Fruit fly (Drosophila melanogaster) whole organism, embryonic: ENCODE measurements around the gene CG43251.

Source experiments
- B-H2 ChIP-seq: fragments of 200-800 bp; sonication (Bioruptor generic); optimal IDR thresholded peaks from 2 replicates; lab custom pipeline; 2018; ENCODE audit warnings: missing biosample characterization, mild to moderate bottlenecking, missing genetic modification characterization
- BEAF-32 ChIP-seq: fragments of 200-800 bp; sonication (Bioruptor generic); optimal IDR thresholded peaks from 3 replicates; lab custom pipeline; 2017; ENCODE audit warnings: missing biosample characterization, missing genetic modification characterization, mild to moderate bottlenecking, moderate library complexity, missing genetic modification reagents
- BtbVII ChIP-seq: fragments of 200-800 bp; sonication (Bioruptor generic); optimal IDR thresholded peaks from 3 replicates; lab custom pipeline; 2017; ENCODE audit warnings: missing biosample characterization, mild to moderate bottlenecking, missing genetic modification characterization
- CG1024 ChIP-seq: fragments of 200-800 bp; sonication (Bioruptor generic); IDR thresholded peaks from 2 replicates; pipeline ENCODE4 v1.3.6; 2022; ENCODE audit warnings: missing biosample characterization, missing genetic modification characterization
- CG13424 ChIP-seq: fragments of 200-800 bp; sonication (Bioruptor generic); optimal IDR thresholded peaks from 2 replicates; lab custom pipeline; 2019; ENCODE audit warnings: missing biosample characterization, mild to moderate bottlenecking, missing genetic modification characterization, moderate library complexity
- CG13894 ChIP-seq: fragments of 200-800 bp; sonication (Bioruptor generic); optimal IDR thresholded peaks from 3 replicates; lab custom pipeline; 2018; ENCODE audit warnings: missing biosample characterization, mild to moderate bottlenecking, missing genetic modification characterization, moderate library complexity
- CG14014 ChIP-seq: fragments of 200-800 bp; sonication (Bioruptor generic); IDR thresholded peaks from 2 replicates; pipeline ENCODE4 v1.3.6; 2022; ENCODE audit warnings: missing biosample characterization, missing genetic modification characterization
- CG14667 ChIP-seq: fragments of 200-800 bp; sonication (Bioruptor generic); IDR thresholded peaks from 2 replicates; pipeline ENCODE4 v1.3.6; 2022; ENCODE audit warnings: missing biosample characterization, missing genetic modification characterization
- CG2116 ChIP-seq: fragments of 200-800 bp; sonication (Bioruptor generic); optimal IDR thresholded peaks from 3 replicates; lab custom pipeline; 2018; ENCODE audit warnings: missing biosample characterization, mild to moderate bottlenecking, missing genetic modification characterization
- CG2678 ChIP-seq: fragments of 200-800 bp; sonication (Bioruptor generic); optimal IDR thresholded peaks from 3 replicates; lab custom pipeline; 2019; ENCODE audit warnings: missing biosample characterization, mild to moderate bottlenecking, missing genetic modification characterization, moderate library complexity
- CG5180 ChIP-seq: fragments of 200-800 bp; sonication (Bioruptor generic); optimal IDR thresholded peaks from 3 replicates; lab custom pipeline; 2017; ENCODE audit warnings: missing biosample characterization, missing genetic modification characterization, mild to moderate bottlenecking, moderate library complexity, missing genetic modification reagents
- CG8388 ChIP-seq: fragments of 200-800 bp; sonication (Bioruptor generic); optimal IDR thresholded peaks from 2 replicates; lab custom pipeline; 2019; ENCODE audit warnings: missing biosample characterization, mild to moderate bottlenecking, missing genetic modification characterization, moderate library complexity
- CG8765 ChIP-seq: fragments of 200-800 bp; sonication (Bioruptor generic); IDR thresholded peaks from 2 replicates; pipeline ENCODE4 v1.3.6; 2022; ENCODE audit warnings: missing biosample characterization, missing genetic modification characterization
- CG9437 ChIP-seq: fragments of 200-800 bp; sonication (Bioruptor generic); optimal IDR thresholded peaks from 2 replicates; lab custom pipeline; 2018; ENCODE audit warnings: missing biosample characterization, mild to moderate bottlenecking, missing genetic modification characterization
- CrebB ChIP-seq: fragments of 200-800 bp; sonication (Bioruptor generic); optimal IDR thresholded peaks from 3 replicates; lab custom pipeline; 2018; ENCODE audit warnings: missing biosample characterization, mild to moderate bottlenecking, missing genetic modification characterization
- E2f1 ChIP-seq: fragments of 200-800 bp; sonication (Bioruptor generic); IDR thresholded peaks from 2 replicates; pipeline ENCODE4 v1.3.6; 2022; ENCODE audit warnings: missing biosample characterization, missing genetic modification characterization
- HLH3B ChIP-seq: fragments of 200-800 bp; sonication (Bioruptor generic); IDR thresholded peaks from 2 replicates; pipeline ENCODE4 v1.3.6; 2022; ENCODE audit warnings: missing biosample characterization, missing genetic modification characterization
- Hand ChIP-seq: fragments of 200-800 bp; sonication (Bioruptor generic); optimal IDR thresholded peaks from 2 replicates; lab custom pipeline; 2017; ENCODE audit warnings: mild to moderate bottlenecking, missing biosample characterization, missing genetic modification reagents, missing genetic modification characterization
- Hey ChIP-seq: fragments of 200-800 bp; sonication (Bioruptor generic); optimal IDR thresholded peaks from 3 replicates; lab custom pipeline; 2018; ENCODE audit warnings: missing biosample characterization, mild to moderate bottlenecking, missing genetic modification characterization
- Meics ChIP-seq: fragments of 200-800 bp; sonication (Bioruptor generic); optimal IDR thresholded peaks from 2 replicates; lab custom pipeline; 2017; ENCODE audit warnings: missing biosample characterization, mild to moderate bottlenecking, missing genetic modification characterization
- Nf-YC ChIP-seq: fragments of 200-800 bp; optimal IDR thresholded peaks from 3 replicates; lab custom pipeline; 2019; ENCODE audit warnings: missing biosample characterization, mild to moderate bottlenecking, missing genetic modification characterization, moderate library complexity
- Stat92E ChIP-seq, 3 experiments: fragments of >200 bp in 2 of 3; fragments of 200-800 bp in 1 of 3; sonication (Bioruptor generic) in 1 of 3; optimal IDR thresholded peaks; 2 replicates each; lab custom pipeline; 2017 to 2019; ENCODE audit warnings: missing biosample characterization in 3 of 3, missing genetic modification characterization in 3 of 3, mild to moderate bottlenecking in 1 of 3, moderate library complexity in 1 of 3
- ara ChIP-seq: fragments of 200-800 bp; sonication (Bioruptor generic); IDR thresholded peaks from 2 replicates; pipeline ENCODE4 v1.3.6; 2022; ENCODE audit warnings: missing biosample characterization, missing genetic modification characterization
- ase ChIP-seq: fragments of 200-800 bp; sonication (Bioruptor generic); IDR thresholded peaks from 3 replicates; pipeline ENCODE4 v1.3.6; 2022; ENCODE audit warnings: missing biosample characterization, missing genetic modification characterization
- ato ChIP-seq: fragments of 200-800 bp; sonication (Bioruptor generic); IDR thresholded peaks from 2 replicates; pipeline ENCODE4 v1.3.6; 2022; ENCODE audit warnings: missing biosample characterization, missing genetic modification characterization; ENCODE audit not compliant: partially characterized antibody
- bbx ChIP-seq: fragments of 200-800 bp; sonication (Bioruptor generic); IDR thresholded peaks from 2 replicates; pipeline ENCODE4 v1.3.6; 2022; ENCODE audit warnings: missing biosample characterization, missing genetic modification characterization; ENCODE audit not compliant: partially characterized antibody
- br ChIP-seq: fragments of >200 bp; optimal IDR thresholded peaks from 2 replicates; lab custom pipeline; 2017
- dmrt11E ChIP-seq: fragments of 200-800 bp; sonication (Bioruptor generic); optimal IDR thresholded peaks from 3 replicates; lab custom pipeline; 2018; ENCODE audit warnings: missing biosample characterization, mild to moderate bottlenecking, missing genetic modification characterization, moderate library complexity
- ems ChIP-seq: fragments of 200-800 bp; sonication (Bioruptor generic); optimal IDR thresholded peaks from 3 replicates; lab custom pipeline; 2016; ENCODE audit warnings: missing biosample characterization, missing genetic modification characterization
- gsb ChIP-seq: fragments of 200-800 bp; sonication (Bioruptor generic); IDR thresholded peaks from 2 replicates; pipeline ENCODE4 v1.3.6; 2022; ENCODE audit warnings: missing biosample characterization, missing genetic modification characterization
- kah ChIP-seq: fragments of 200-800 bp; sonication (Bioruptor generic); optimal IDR thresholded peaks from 2 replicates; lab custom pipeline; 2018; ENCODE audit warnings: missing biosample characterization, mild to moderate bottlenecking, missing genetic modification characterization
- kni ChIP-seq: fragments of 200-800 bp; sonication (Bioruptor generic); optimal IDR thresholded peaks from 3 replicates; lab custom pipeline; 2017; ENCODE audit warnings: mild to moderate bottlenecking, missing biosample characterization, missing genetic modification reagents, missing genetic modification characterization
- knrl ChIP-seq: fragments of 200-800 bp; sonication (Bioruptor generic); IDR thresholded peaks from 3 replicates; pipeline ENCODE4 v1.3.6; 2022; ENCODE audit warnings: missing biosample characterization, missing genetic modification characterization; ENCODE audit not compliant: partially characterized antibody
- lab ChIP-seq: fragments of 200-800 bp; sonication (Bioruptor generic); optimal IDR thresholded peaks from 3 replicates; lab custom pipeline; 2017; ENCODE audit warnings: missing biosample characterization, missing genetic modification characterization, mild to moderate bottlenecking, moderate library complexity, missing genetic modification reagents
- lov ChIP-seq, 2 experiments: fragments of 200-800 bp in 1 of 2; fragments of >200 bp in 1 of 2; sonication (Bioruptor generic) in 1 of 2; IDR thresholded peaks in 1 of 2; optimal IDR thresholded peaks in 1 of 2; 2 replicates in 1 of 2; 3 replicates in 1 of 2; pipeline versions ENCODE4 v1.3.6 to Lab custom; 2017 to 2022; ENCODE audit warnings: missing biosample characterization in 1 of 2, missing genetic modification characterization in 1 of 2
- org-1 ChIP-seq: fragments of 200-800 bp; sonication (Bioruptor generic); optimal IDR thresholded peaks from 2 replicates; lab custom pipeline; 2017; ENCODE audit warnings: missing biosample characterization, missing genetic modification characterization
- psq ChIP-seq: fragments of 200-800 bp; sonication (Bioruptor generic); optimal IDR thresholded peaks from 2 replicates; lab custom pipeline; 2017; ENCODE audit warnings: missing biosample characterization, missing genetic modification characterization
- slbo ChIP-seq: fragments of 200-800 bp; sonication (Bioruptor generic); IDR thresholded peaks from 2 replicates; pipeline ENCODE4 v1.3.6; 2022; ENCODE audit warnings: missing biosample characterization, missing genetic modification characterization
- sr ChIP-seq: fragments of 200-800 bp; sonication (Bioruptor generic); IDR thresholded peaks from 3 replicates; pipeline ENCODE4 v1.3.6; 2022; ENCODE audit warnings: missing biosample characterization, missing genetic modification characterization
- ssp ChIP-seq: fragments of 200-800 bp; sonication (Bioruptor generic); IDR thresholded peaks from 2 replicates; pipeline ENCODE4 v1.3.6; 2022; ENCODE audit warnings: missing biosample characterization, missing genetic modification characterization
- stwl ChIP-seq: fragments of 200-800 bp; sonication (Bioruptor generic); optimal IDR thresholded peaks from 3 replicates; lab custom pipeline; 2018; ENCODE audit warnings: missing biosample characterization, mild to moderate bottlenecking, missing genetic modification characterization, moderate library complexity
- tio ChIP-seq: fragments of 200-800 bp; sonication (Bioruptor generic); optimal IDR thresholded peaks from 2 replicates; lab custom pipeline; 2017; ENCODE audit warnings: missing biosample characterization, missing genetic modification characterization, inconsistent platforms
- tna ChIP-seq: fragments of 200-800 bp; sonication (Bioruptor generic); IDR thresholded peaks from 2 replicates; pipeline ENCODE4 v1.3.6; 2022; ENCODE audit warnings: missing biosample characterization, missing genetic modification characterization; ENCODE audit not compliant: partially characterized antibody
- tup ChIP-seq: fragments of 200-800 bp; sonication (Bioruptor generic); optimal IDR thresholded peaks from 2 replicates; lab custom pipeline; 2016; ENCODE audit warnings: missing biosample characterization, mild to moderate bottlenecking, missing genetic modification characterization, moderate library complexity
- unc-4 ChIP-seq: fragments of 200-800 bp; sonication (Bioruptor generic); IDR thresholded peaks from 2 replicates; pipeline ENCODE4 v1.3.6; 2022; ENCODE audit warnings: missing biosample characterization, missing genetic modification characterization; ENCODE audit not compliant: partially characterized antibody
- unpg ChIP-seq: fragments of 200-800 bp; sonication (Bioruptor generic); optimal IDR thresholded peaks from 3 replicates; lab custom pipeline; 2018; ENCODE audit warnings: missing biosample characterization, mild to moderate bottlenecking, missing genetic modification characterization, moderate library complexity
- zf30C ChIP-seq: fragments of 200-800 bp; sonication (Bioruptor generic); optimal IDR thresholded peaks from 3 replicates; lab custom pipeline; 2018; ENCODE audit warnings: missing biosample characterization, mild to moderate bottlenecking, missing genetic modification characterization

Gene CG43251

DNA sequence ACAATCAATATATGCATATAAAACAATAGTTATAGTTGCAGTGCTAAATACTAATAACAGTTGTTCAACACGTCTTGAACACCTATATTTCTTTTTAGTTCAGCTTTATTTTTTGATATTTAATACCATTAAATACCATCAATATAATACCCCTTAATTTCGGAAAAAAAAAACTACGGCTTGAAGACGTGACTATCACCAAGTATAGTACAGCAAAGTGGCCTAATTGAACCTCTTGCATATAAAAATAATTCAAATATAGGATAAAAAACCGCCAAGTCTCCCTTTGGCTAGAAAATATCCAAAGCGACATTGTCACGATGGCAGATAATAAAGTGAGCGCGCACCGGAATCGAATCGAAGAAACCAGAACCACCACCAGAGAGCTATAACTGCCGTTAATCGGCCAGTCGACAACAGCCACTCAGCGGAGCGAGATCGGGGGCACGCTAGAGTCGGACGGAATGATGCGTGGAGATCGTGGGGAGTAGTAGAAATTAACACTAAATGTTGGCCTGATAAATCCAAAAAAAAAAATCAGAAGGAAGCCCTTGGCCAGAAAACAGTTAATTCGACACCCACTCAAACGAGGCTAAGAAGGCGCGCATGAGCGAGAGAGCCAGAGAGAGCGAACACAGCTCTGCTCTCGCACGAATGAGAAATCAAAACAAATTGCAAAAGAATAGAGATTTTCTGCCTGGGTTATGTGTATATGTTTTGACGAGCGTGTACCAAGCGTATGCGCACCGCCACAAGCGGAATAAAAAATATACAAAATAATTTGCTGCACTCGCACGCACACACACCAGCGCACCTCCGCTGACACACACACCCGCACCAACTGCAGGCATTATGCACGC is 26.4 kb downstream of the CG43251 start (continued):
- TF ChIP-seq B-H2 (GFP tag; lab: Kevin White, UChicago) (peak; percentile 32), Stat92E (GFP tag; optimal IDR thresholded peaks at IDR 0.05; lab: Kevin White, UChicago) (peak in 1 of 3 experiments; percentile 61), CrebB (tag; lab: Kevin White, UChicago) (no peak), psq (GFP tag; lab: Kevin White, UChicago) (peak; percentile 66), CG8765 (GFP tag; lab: Robert Waterston, UW) (no peak), BEAF-32 (GFP tag; lab: Kevin White, UChicago) (peak; percentile 44), CG2678 (peak; percentile 68), ems (GFP tag; lab: Kevin White, UChicago) (peak; percentile 19), tup (GFP tag; lab: Kevin White, UChicago) (no peak), zf30C (no peak), tna (GFP tag; lab: Robert Waterston, UW) (no peak), CG1024 (GFP tag; lab: Robert Waterston, UW) (no peak), slbo (0 out of 2 replicates have a peak, but pooled peaks have one; percentile 15), ato (GFP tag; lab: Robert Waterston, UW) (0 out of 2 replicates have a peak, but pooled peaks have one; percentile 44), stwl (peak; percentile 8), CG5180 (GFP tag; lab: Kevin White, UChicago) (no peak), E2f1 (GFP tag; lab: Robert Waterston, UW) (no peak; the same call in 1 of the 2 replicates), CG2116 (GFP tag; lab: Kevin White, UChicago) (peak; percentile 46), kah (peak; percentile 70), ase (GFP tag; lab: Robert Waterston, UW) (no peak), sr (GFP tag; lab: Robert Waterston, UW) (peak; percentile 86), unc-4 (peak; percentile 37; the same call in 1 of the 2 replicates), CG13894 (tag; lab: Kevin White, UChicago) (peak; percentile 78), CG14667 (GFP tag; lab: Robert Waterston, UW) (no peak), CG8388 (GFP tag; lab: Kevin White, UChicago) (no peak), lov (optimal IDR thresholded peaks at IDR 0.05; lab: Kevin White, UChicago) (no peak), lov (GFP tag; IDR thresholded peaks at IDR 0.05; lab: Robert Waterston, UW) (no peak), bbx (GFP tag; lab: Robert Waterston, UW) (peak; percentile 64), br (no peak), dmrt11E (peak; percentile 44), Hand (GFP tag; lab: Kevin White, UChicago) (peak; percentile 8), CG14014 (GFP tag; lab: Robert Waterston, UW) (peak; percentile 26; the same call in 1 of the 2 replicates), kni (peak; percentile 89), tio (GFP tag; lab: Kevin White, UChicago) (no peak), BtbVII (peak; percentile 37), unpg (GFP tag; lab: Kevin White, UChicago) (peak; percentile 8), Hey (tag; lab: Kevin White, UChicago) (no peak), Nf-YC (tag; lab: Kevin White, UChicago) (peak; percentile 55), CG13424 (tag; lab: Kevin White, UChicago) (peak; percentile 50), knrl (GFP tag; lab: Robert Waterston, UW) (no peak; the same call in 2 of the 3 replicates), org-1 (no peak), ara (no peak; the same call in 1 of the 2 replicates), ssp (GFP tag; lab: Robert Waterston, UW) (no peak), HLH3B (GFP tag; lab: Robert Waterston, UW) (no peak), CG9437 (peak; percentile 47), gsb (GFP tag; lab: Robert Waterston, UW) (no peak), Meics (peak; percentile 57), lab (peak; percentile 70)
